Worm (Caenorhabditis elegans) whole organism, dauer: ENCODE measurements around the gene sre-15.

Experiments
- unc-62 ChIP-seq: sonication (generic microtip); optimal IDR thresholded peaks from 2 replicates; lab custom pipeline; 2017; ENCODE audit warnings: missing biosample characterization, missing genetic modification reagents, missing genetic modification characterization

Gene sre-15

ce11 chrIV:12244706-12245105, at the start of gene sre-15:
sre-15 (minus strand) TSS chrIV:12244806.
- TF ChIP-seq unc-62 (GFP tag; lab: Kevin White, UChicago), result no peak

ce11 chrIV:12290744-12291143, 46.1 kb upstream of the sre-15 start, which contains the start of gene C42C1.8:
C42C1.8 (plus strand) TSS chrIV:12291044.
- no peak for TF ChIP-seq unc-62 (GFP tag; lab: Kevin White, UChicago)

- no peak for TF ChIP-seq unc-62 (GFP tag; lab: Kevin White, UChicago)
Measured at ce11 chrIV:12289149-12289548, 44.5 kb upstream of the sre-15 start, which contains the start of gene C42C1.9. C42C1.9 (plus strand) TSS chrIV:12289449.

- no peak for TF ChIP-seq unc-62 (GFP tag; lab: Kevin White, UChicago)
Measured at ce11 chrIV:12287628-12288027, 43.0 kb upstream of the sre-15 start, which contains the start of gene erl-1. erl-1 (plus strand) TSS chrIV:12287928.

ce11 chrIV:12282873-12283272, 38.3 kb upstream of the sre-15 start, which contains the start of gene hpo-12:
hpo-12 (plus strand) TSS chrIV:12283173.
- TF ChIP-seq unc-62 (GFP tag; lab: Kevin White, UChicago), result no peak

ce11 chrIV:12282157-12282789, 37.7 kb upstream of the sre-15 start, which contains the start of the genes C42C1.12 and C42C1.19:
C42C1.12 (minus strand) TSS chrIV:12282207.
C42C1.19 (plus strand) TSS chrIV:12282739.
- TF ChIP-seq unc-62 (GFP tag; lab: Kevin White, UChicago), result no peak

- no peak for TF ChIP-seq unc-62 (GFP tag; lab: Kevin White, UChicago)
Measured at ce11 chrIV:12279340-12279739, 34.7 kb upstream of the sre-15 start, which contains the start of gene ltah-1.1. ltah-1.1 (plus strand) TSS chrIV:12279622.

- no peak for TF ChIP-seq unc-62 (GFP tag; lab: Kevin White, UChicago)
Measured at ce11 chrIV:12278507-12278906, 33.9 kb upstream of the sre-15 start, which contains the start of the genes tag-335 and vkmt-1. tag-335 (minus strand) TSS chrIV:12278594. vkmt-1 (plus strand) TSS chrIV:12278725.

ce11 chrIV:12275892-12276291, 31.3 kb upstream of the sre-15 start, which contains the start of gene vps-8:
vps-8 (minus strand) TSS chrIV:12275992.
- no peak for TF ChIP-seq unc-62 (GFP tag; lab: Kevin White, UChicago)

ce11 chrIV:12274365-12274764, 29.8 kb upstream of the sre-15 start:
- TF ChIP-seq unc-62 (GFP tag; lab: Kevin White, UChicago), result no peak

- no peak for TF ChIP-seq unc-62 (GFP tag; lab: Kevin White, UChicago)
Measured at ce11 chrIV:12270392-12270791, 25.8 kb upstream of the sre-15 start, which contains the start of gene C42C1.3. C42C1.3 (minus strand) TSS chrIV:12270492.

ce11 chrIV:12268272-12269045, 23.9 kb upstream of the sre-15 start, which contains the start of the genes ppm-1.H and rpl-34:
ppm-1.H (minus strand) TSS chrIV:12268322.
rpl-34 (plus strand) TSS chrIV:12268995.
- no peak for TF ChIP-seq unc-62 (GFP tag; lab: Kevin White, UChicago)

ce11 chrIV:12265877-12266276, 21.3 kb upstream of the sre-15 start:
- TF ChIP-seq unc-62 (GFP tag; lab: Kevin White, UChicago), result no peak

- no peak for TF ChIP-seq unc-62 (GFP tag; lab: Kevin White, UChicago)
Measured at ce11 chrIV:12261353-12261752, 16.7 kb upstream of the sre-15 start, which contains the start of gene sre-14. sre-14 (minus strand) TSS chrIV:12261453.

- no peak for TF ChIP-seq unc-62 (GFP tag; lab: Kevin White, UChicago)
Measured at ce11 chrIV:12259161-12259870, 14.7 kb upstream of the sre-15 start, which contains the start of gene Y39C12A.9. Y39C12A.9 (minus strand) TSS chrIV:12259211.
